Fruit fly (Drosophila melanogaster): Measurements from ENCODE around the gene CG15247.

CG15247 gene

DNA sequence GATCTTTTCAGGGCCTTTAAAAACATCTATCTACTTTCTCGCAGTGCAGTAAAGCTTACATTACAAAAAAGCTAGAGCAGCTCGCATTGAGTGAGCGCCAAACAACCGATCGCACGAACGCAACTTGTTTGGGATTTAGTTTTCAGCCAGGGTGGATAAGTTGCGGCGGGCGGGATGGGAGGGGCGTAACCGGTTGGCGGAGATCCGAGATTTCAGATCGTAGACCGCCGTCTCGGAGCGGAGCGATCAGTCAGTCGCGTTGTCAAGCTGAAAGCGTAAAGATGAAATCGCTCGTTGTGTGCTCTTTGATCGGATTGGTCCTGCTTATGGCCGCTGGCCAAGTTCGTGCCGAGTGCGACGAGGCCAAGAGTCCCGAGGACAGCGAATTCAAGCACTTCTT lies 7.7 kb upstream of the CG15247 start, which contains the start of gene CG9691:
Gene CG9691 (plus strand): TSS at position 222 of the 400 bp plus-strand sequence.
- TF ChIP-seq Sp1 (GFP tag; optimal IDR thresholded peaks at IDR 0.05) (peak; percentile 40), OdsH (GFP tag; optimal IDR thresholded peaks at IDR 0.05) (peak; percentile 17), woc (GFP tag; optimal IDR thresholded peaks at IDR 0.05) (no peak), Vsx2 (GFP tag; optimal IDR thresholded peaks at IDR 0.05; ENCODE audit: partially characterized antibody) (peak; percentile 58), brk (GFP tag; optimal IDR thresholded peaks at IDR 0.05) (no peak), foxo (GFP tag; optimal IDR thresholded peaks at IDR 0.05) (no peak), Hnf4 (GFP tag; optimal IDR thresholded peaks at IDR 0.05) (peak; percentile 8), GATAd (GFP tag; optimal IDR thresholded peaks at IDR 0.05) (no peak), rgr (GFP tag; optimal IDR thresholded peaks at IDR 0.05) (peak; percentile 1), HLH106 (tag; optimal IDR thresholded peaks at IDR 0.05) (peak; percentile 1)

DNA sequence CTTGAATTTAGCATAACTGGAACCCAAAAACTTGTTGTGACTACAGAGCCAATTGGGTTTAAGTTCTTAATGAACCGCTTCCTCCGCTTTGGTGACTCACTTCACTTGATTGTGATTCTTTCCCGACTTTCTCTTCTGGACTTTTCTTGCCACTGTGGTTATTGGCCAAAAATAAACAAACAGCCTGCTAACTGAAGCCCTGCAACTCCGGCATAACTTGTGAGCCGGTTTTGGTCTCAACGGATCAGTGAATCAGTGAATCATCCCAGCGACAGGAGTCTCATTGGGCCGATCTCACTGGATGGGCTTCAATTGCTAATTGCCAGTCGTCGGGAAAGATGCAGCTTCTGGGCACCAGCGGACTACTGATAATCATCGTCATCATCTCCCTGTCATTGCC lies 6.4 kb upstream of the CG15247 start:
- no peak for TF ChIP-seq foxo (GFP tag; optimal IDR thresholded peaks at IDR 0.05)
- TF ChIP-seq rgr (GFP tag; optimal IDR thresholded peaks at IDR 0.05), result no peak
- TF ChIP-seq Hr78 (GFP tag; optimal IDR thresholded peaks at IDR 0.05), result no peak
- no peak for TF ChIP-seq woc (GFP tag; optimal IDR thresholded peaks at IDR 0.05)
- TF ChIP-seq tai (GFP tag; optimal IDR thresholded peaks at IDR 0.05), result no peak
- no peak for TF ChIP-seq Myc (optimal IDR thresholded peaks at IDR 0.05)

DNA sequence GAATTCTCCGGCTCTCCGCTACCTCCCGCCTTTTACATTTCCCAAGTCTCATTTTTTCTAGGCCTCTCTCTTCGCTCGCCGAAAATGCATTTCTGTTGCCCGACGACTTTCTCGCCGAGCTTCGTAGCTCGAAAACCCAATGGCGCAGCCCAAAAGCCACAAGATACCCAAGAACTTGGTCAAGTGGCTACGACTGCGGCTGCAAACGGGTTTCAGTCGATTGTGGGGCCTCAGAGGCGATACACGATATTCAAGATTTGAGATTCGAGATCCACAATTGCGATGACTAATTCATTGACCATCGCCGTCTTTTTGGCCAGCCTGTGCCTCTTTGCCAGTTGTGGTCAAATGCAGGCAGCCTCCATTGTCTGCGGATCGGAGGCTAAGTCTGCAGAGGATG lies 5.3 kb upstream of the CG15247 start, which contains the start of gene CG9689:
Gene CG9689 (plus strand): TSS at position 208 of the 400 bp plus-strand sequence.
- TF ChIP-seq Mio (GFP tag; optimal IDR thresholded peaks at IDR 0.05), result no peak
- peak; percentile 55 for TF ChIP-seq Vsx2 (GFP tag; optimal IDR thresholded peaks at IDR 0.05; ENCODE audit: partially characterized antibody)

dm6 chrX:9879570-9879969 lies 3.1 kb upstream of the CG15247 start, which contains the start of gene CG9686:
TSS of gene CG9686 (plus strand) at chrX:9879870.
- TF ChIP-seq rgr (GFP tag; optimal IDR thresholded peaks at IDR 0.05), result no peak
- no peak for TF ChIP-seq pan (optimal IDR thresholded peaks at IDR 0.05)
- TF ChIP-seq CrebA (GFP tag; optimal IDR thresholded peaks at IDR 0.05; ENCODE audit: borderline replicate concordance), result no peak
- no peak for TF ChIP-seq woc (GFP tag; optimal IDR thresholded peaks at IDR 0.05)
- TF ChIP-seq sv (GFP tag; optimal IDR thresholded peaks at IDR 0.05), result no peak
- no peak for TF ChIP-seq fru (GFP tag; optimal IDR thresholded peaks at IDR 0.05)
- no peak for TF ChIP-seq usp (GFP tag; optimal IDR thresholded peaks at IDR 0.05)
- TF ChIP-seq psq (GFP tag; optimal IDR thresholded peaks at IDR 0.05), result no peak
- TF ChIP-seq dsf (GFP tag; optimal IDR thresholded peaks at IDR 0.05; ENCODE audit: borderline replicate concordance), result no peak
- TF ChIP-seq Rel (GFP tag; optimal IDR thresholded peaks at IDR 0.05), result no peak
- TF ChIP-seq Rel (tag; optimal IDR thresholded peaks at IDR 0.05), result no peak
- TF ChIP-seq OdsH (GFP tag; optimal IDR thresholded peaks at IDR 0.05), result no peak
- TF ChIP-seq Dif (GFP tag; optimal IDR thresholded peaks at IDR 0.05; ENCODE audit: partially characterized antibody), result no peak
- TF ChIP-seq Abd-B (GFP tag; optimal IDR thresholded peaks at IDR 0.05), result no peak
- no peak for TF ChIP-seq foxo (GFP tag; optimal IDR thresholded peaks at IDR 0.05)
- TF ChIP-seq brk (GFP tag; optimal IDR thresholded peaks at IDR 0.05), result no peak
- TF ChIP-seq lola (GFP tag; optimal IDR thresholded peaks at IDR 0.05), result no peak
- TF ChIP-seq Hr83 (GFP tag; optimal IDR thresholded peaks at IDR 0.05; ENCODE audit: poor library complexity, severe bottlenecking), result no peak
- TF ChIP-seq N (GFP tag; optimal IDR thresholded peaks at IDR 0.05), result no peak

dm6 chrX:9878125-9878524 lies 1.7 kb upstream of the CG15247 start, which contains the start of gene CG1468:
TSS of gene CG1468 (plus strand) at chrX:9878422.
- TF ChIP-seq CrebA (GFP tag; optimal IDR thresholded peaks at IDR 0.05; ENCODE audit: borderline replicate concordance), result no peak
- no peak for TF ChIP-seq Sp1 (GFP tag; optimal IDR thresholded peaks at IDR 0.05)
- TF ChIP-seq Dif (GFP tag; optimal IDR thresholded peaks at IDR 0.05; ENCODE audit: partially characterized antibody), result no peak
- no peak for TF ChIP-seq jim (GFP tag; optimal IDR thresholded peaks at IDR 0.05)
- TF ChIP-seq Myc (optimal IDR thresholded peaks at IDR 0.05), result peak; percentile 17

DNA sequence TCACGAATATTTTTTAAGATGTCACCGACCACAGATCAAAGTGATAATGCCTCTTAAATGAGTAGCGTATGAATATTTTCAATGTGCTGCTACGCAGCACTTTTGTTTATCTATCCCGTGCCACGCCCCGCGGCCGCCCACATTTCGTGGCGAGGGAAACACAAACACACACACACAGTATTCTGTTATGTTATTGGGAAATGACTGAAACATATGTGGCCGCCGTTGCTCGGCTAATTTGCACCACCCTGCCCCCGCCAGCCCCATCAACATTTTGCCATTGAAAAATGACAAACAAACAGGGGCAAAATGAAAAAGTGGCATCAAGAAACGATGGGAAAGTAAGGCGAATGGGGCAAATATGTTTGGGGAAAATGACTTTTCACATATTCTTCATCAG lies 768 bp upstream of the CG15247 start:
- TF ChIP-seq jim (GFP tag; optimal IDR thresholded peaks at IDR 0.05), result no peak
- TF ChIP-seq h (GFP tag; optimal IDR thresholded peaks at IDR 0.05), result no peak
- no peak for TF ChIP-seq dsf (GFP tag; optimal IDR thresholded peaks at IDR 0.05; ENCODE audit: borderline replicate concordance)
- TF ChIP-seq Hr83 (GFP tag; optimal IDR thresholded peaks at IDR 0.05; ENCODE audit: poor library complexity, severe bottlenecking), result no peak
- TF ChIP-seq sage (GFP tag; optimal IDR thresholded peaks at IDR 0.05), result no peak
- no peak for TF ChIP-seq Dfd (GFP tag; optimal IDR thresholded peaks at IDR 0.05)
- TF ChIP-seq CG32264 (GFP tag; optimal IDR thresholded peaks at IDR 0.05), result no peak

Data from whole organism, wandering third instar larva.